Fruit fly (Drosophila melanogaster) whole organism, prepupa: ENCODE data around the gene GC.
A peak's percentile ranks its signal among the peaks of the same experiment; 100 is the strongest.

Source experiments
- CG10631 ChIP-seq: fragments of 200-800 bp; sonication (Bioruptor generic); optimal IDR thresholded peaks from 2 replicates; lab custom pipeline; 2016; ENCODE audit warnings: missing biosample characterization, missing genetic modification characterization
- CG10669 ChIP-seq: fragments of 200-800 bp; sonication (Bioruptor generic); optimal IDR thresholded peaks from 3 replicates; lab custom pipeline; 2018; ENCODE audit warnings: missing biosample characterization, mild to moderate bottlenecking, missing genetic modification characterization, moderate library complexity
- CG11294 ChIP-seq: fragments of 200-800 bp; sonication (Bioruptor generic); IDR thresholded peaks from 2 replicates; pipeline ENCODE4 v1.3.6; 2022; ENCODE audit warnings: missing biosample characterization, missing genetic modification characterization
- CG15336 ChIP-seq: fragments of 200-800 bp; sonication (Bioruptor generic); IDR thresholded peaks from 2 replicates; pipeline ENCODE4 v1.3.6; 2022; ENCODE audit warnings: missing biosample characterization, missing genetic modification characterization
- CG16779 ChIP-seq: fragments of 200-800 bp; sonication (Bioruptor generic); optimal IDR thresholded peaks from 3 replicates; lab custom pipeline; 2017; ENCODE audit warnings: missing biosample characterization, mild to moderate bottlenecking, missing genetic modification characterization
- CG3032 ChIP-seq: fragments of 200-800 bp; optimal IDR thresholded peaks from 2 replicates; lab custom pipeline; 2019; ENCODE audit warnings: missing biosample characterization, mild to moderate bottlenecking, missing genetic modification characterization, moderate library complexity
- CG31627 ChIP-seq: fragments of 200-800 bp; sonication (Bioruptor generic); optimal IDR thresholded peaks from 3 replicates; lab custom pipeline; 2016; ENCODE audit warnings: missing biosample characterization, missing genetic modification characterization
- CG34406 ChIP-seq: fragments of 200-800 bp; sonication (Bioruptor generic); optimal IDR thresholded peaks from 3 replicates; lab custom pipeline; 2016; ENCODE audit warnings: missing biosample characterization, missing genetic modification characterization
- CG6163 ChIP-seq: fragments of 200-800 bp; sonication (Bioruptor generic); IDR thresholded peaks from 3 replicates; pipeline ENCODE4 v1.3.6; 2022; ENCODE audit warnings: missing biosample characterization, missing genetic modification characterization
- CG6792 ChIP-seq: fragments of 200-800 bp; sonication (Bioruptor generic); optimal IDR thresholded peaks from 3 replicates; lab custom pipeline; 2016; ENCODE audit warnings: missing biosample characterization, missing genetic modification characterization
- CG6808 ChIP-seq: fragments of 200-800 bp; sonication (Bioruptor generic); optimal IDR thresholded peaks from 3 replicates; lab custom pipeline; 2017; ENCODE audit warnings: missing biosample characterization, missing genetic modification characterization, mild to moderate bottlenecking, moderate library complexity, missing genetic modification reagents
- CG6854 ChIP-seq: fragments of 200-800 bp; sonication (Bioruptor generic); optimal IDR thresholded peaks from 2 replicates; lab custom pipeline; 2017; ENCODE audit warnings: missing biosample characterization, mild to moderate bottlenecking, missing genetic modification characterization
- CG7368 ChIP-seq: fragments of 200-800 bp; sonication (Bioruptor generic); optimal IDR thresholded peaks from 3 replicates; lab custom pipeline; 2016; ENCODE audit warnings: missing biosample characterization, missing genetic modification characterization
- CG8119 ChIP-seq: fragments of 200-800 bp; sonication (Bioruptor generic); IDR thresholded peaks from 3 replicates; pipeline ENCODE4 v1.3.6; 2022; ENCODE audit warnings: missing biosample characterization, missing genetic modification characterization
- CG8632 ChIP-seq: fragments of 200-800 bp; sonication (Bioruptor generic); optimal IDR thresholded peaks from 3 replicates; lab custom pipeline; 2016; ENCODE audit warnings: missing biosample characterization, missing genetic modification characterization
- CG9139 ChIP-seq: fragments of 200-800 bp; sonication (Bioruptor generic); optimal IDR thresholded peaks from 3 replicates; lab custom pipeline; 2017; ENCODE audit warnings: missing biosample characterization, mild to moderate bottlenecking, missing genetic modification characterization
- Eip75B ChIP-seq: fragments of 200-800 bp; sonication (Bioruptor generic); optimal IDR thresholded peaks from 3 replicates; lab custom pipeline; 2016; ENCODE audit warnings: missing biosample characterization, missing genetic modification characterization
- Eip78C ChIP-seq: fragments of 200-800 bp; sonication (Bioruptor generic); peaks from one replicate; lab custom pipeline; 2016; ENCODE audit warnings: missing biosample characterization, missing genetic modification characterization
- Eip93F ChIP-seq: fragments of 200-800 bp; sonication (Bioruptor generic); optimal IDR thresholded peaks from 2 replicates; lab custom pipeline; 2016; ENCODE audit warnings: missing biosample characterization, mild to moderate bottlenecking, missing genetic modification characterization
- Ets21C ChIP-seq: fragments of 200-800 bp; sonication (Bioruptor generic); optimal IDR thresholded peaks from 3 replicates; lab custom pipeline; 2016; ENCODE audit warnings: missing biosample characterization, missing genetic modification characterization
- Ets96B ChIP-seq: fragments of 200-800 bp; optimal IDR thresholded peaks from 2 replicates; lab custom pipeline; 2019; ENCODE audit warnings: missing biosample characterization, mild to moderate bottlenecking, missing genetic modification characterization, moderate library complexity
- Gug ChIP-seq: fragments of 200-800 bp; sonication (Bioruptor generic); IDR thresholded peaks from 2 replicates; pipeline ENCODE4 v1.3.6; 2022; ENCODE audit warnings: missing biosample characterization, missing genetic modification characterization
- Hr38 ChIP-seq: sonication (Bioruptor generic); optimal IDR thresholded peaks from 2 replicates; lab custom pipeline; 2016; ENCODE audit warnings: missing biosample characterization, missing genetic modification characterization
- Hr39 ChIP-seq: fragments of 200-800 bp; sonication (Bioruptor generic); optimal IDR thresholded peaks from 2 replicates; lab custom pipeline; 2016; ENCODE audit warnings: missing biosample characterization, missing genetic modification characterization
- Met ChIP-seq: fragments of 200-800 bp; sonication (Bioruptor generic); optimal IDR thresholded peaks from 3 replicates; lab custom pipeline; 2016; ENCODE audit warnings: missing biosample characterization, missing genetic modification characterization
- Smox ChIP-seq: fragments of 200-800 bp; sonication (Bioruptor generic); optimal IDR thresholded peaks from 3 replicates; lab custom pipeline; 2016; ENCODE audit warnings: missing biosample characterization, missing genetic modification characterization
- Sox102F ChIP-seq: fragments of 200-800 bp; sonication (Bioruptor generic); optimal IDR thresholded peaks from 2 replicates; lab custom pipeline; 2016; ENCODE audit warnings: missing biosample characterization, mild to moderate bottlenecking, missing genetic modification characterization
- Sox14 ChIP-seq: fragments of 200-800 bp; sonication (Bioruptor generic); optimal IDR thresholded peaks from 3 replicates; lab custom pipeline; 2016; ENCODE audit warnings: missing biosample characterization, missing genetic modification characterization
- achi ChIP-seq: fragments of 200-800 bp; sonication (Bioruptor generic); optimal IDR thresholded peaks from 3 replicates; lab custom pipeline; 2016; ENCODE audit warnings: missing biosample characterization, missing genetic modification characterization
- cyc ChIP-seq: fragments of 200-800 bp; sonication (Bioruptor generic); optimal IDR thresholded peaks from 3 replicates; lab custom pipeline; 2016; ENCODE audit warnings: missing biosample characterization, missing genetic modification characterization
- dsx ChIP-seq: fragments of 200-800 bp; optimal IDR thresholded peaks from 3 replicates; lab custom pipeline; 2019; ENCODE audit warnings: missing biosample characterization, mild to moderate bottlenecking, missing genetic modification characterization, moderate library complexity; ENCODE audit not compliant: poor library complexity, severe bottlenecking
- eg ChIP-seq: fragments of 200-800 bp; sonication (Bioruptor generic); IDR thresholded peaks from 3 replicates; pipeline ENCODE4 v1.3.6; 2022; ENCODE audit warnings: missing biosample characterization, missing genetic modification characterization
- esn ChIP-seq: fragments of 200-800 bp; sonication (Bioruptor generic); optimal IDR thresholded peaks from 2 replicates; lab custom pipeline; 2016; ENCODE audit warnings: missing biosample characterization, mild to moderate bottlenecking, missing genetic modification characterization, moderate library complexity
- fd59A ChIP-seq: fragments of 200-800 bp; sonication (Bioruptor generic); optimal IDR thresholded peaks from 2 replicates; lab custom pipeline; 2017; ENCODE audit warnings: missing biosample characterization, mild to moderate bottlenecking, missing genetic modification characterization, missing genetic modification reagents
- fd85E ChIP-seq: fragments of 200-800 bp; sonication (Bioruptor generic); optimal IDR thresholded peaks from 3 replicates; lab custom pipeline; 2016; ENCODE audit warnings: missing biosample characterization, missing genetic modification characterization
- fkh ChIP-seq: fragments of 200-800 bp; sonication (Bioruptor generic); optimal IDR thresholded peaks from 3 replicates; lab custom pipeline; 2017; ENCODE audit warnings: missing biosample characterization, mild to moderate bottlenecking, missing genetic modification characterization, moderate library complexity
- lz ChIP-seq: fragments of 200-800 bp; sonication (Bioruptor generic); optimal IDR thresholded peaks from 3 replicates; lab custom pipeline; 2016; ENCODE audit warnings: missing biosample characterization, missing genetic modification characterization
- net ChIP-seq: fragments of 200-800 bp; sonication (Bioruptor generic); optimal IDR thresholded peaks from 3 replicates; lab custom pipeline; 2016; ENCODE audit warnings: missing biosample characterization, missing genetic modification characterization
- salr ChIP-seq, 2 experiments: fragments of 200-800 bp; sonication (Bioruptor generic); optimal IDR thresholded peaks; 3 replicates each; lab custom pipeline; 2016 to 2018; ENCODE audit warnings: missing biosample characterization in 2 of 2, missing genetic modification characterization in 2 of 2, mild to moderate bottlenecking in 1 of 2
- spab ChIP-seq: fragments of 200-800 bp; sonication (Bioruptor generic); optimal IDR thresholded peaks from 2 replicates; lab custom pipeline; 2017; ENCODE audit warnings: missing biosample characterization, mild to moderate bottlenecking, missing genetic modification characterization, missing genetic modification reagents
- ss ChIP-seq, 2 experiments: fragments of 200-800 bp; sonication (Bioruptor generic); optimal IDR thresholded peaks; 2 replicates in 1 of 2; 3 replicates in 1 of 2; lab custom pipeline; 2017 to 2018; ENCODE audit warnings: mild to moderate bottlenecking in 2 of 2, missing biosample characterization in 2 of 2, missing genetic modification characterization in 2 of 2, moderate library complexity in 1 of 2
- topi ChIP-seq: fragments of 200-800 bp; sonication (Bioruptor generic); optimal IDR thresholded peaks from 3 replicates; lab custom pipeline; 2016; ENCODE audit warnings: missing biosample characterization, missing genetic modification characterization
- vri ChIP-seq: fragments of 200-800 bp; sonication (Bioruptor generic); optimal IDR thresholded peaks from 3 replicates; lab custom pipeline; 2016; ENCODE audit warnings: missing biosample characterization, mild to moderate bottlenecking, missing genetic modification characterization

The GC gene

DNA sequence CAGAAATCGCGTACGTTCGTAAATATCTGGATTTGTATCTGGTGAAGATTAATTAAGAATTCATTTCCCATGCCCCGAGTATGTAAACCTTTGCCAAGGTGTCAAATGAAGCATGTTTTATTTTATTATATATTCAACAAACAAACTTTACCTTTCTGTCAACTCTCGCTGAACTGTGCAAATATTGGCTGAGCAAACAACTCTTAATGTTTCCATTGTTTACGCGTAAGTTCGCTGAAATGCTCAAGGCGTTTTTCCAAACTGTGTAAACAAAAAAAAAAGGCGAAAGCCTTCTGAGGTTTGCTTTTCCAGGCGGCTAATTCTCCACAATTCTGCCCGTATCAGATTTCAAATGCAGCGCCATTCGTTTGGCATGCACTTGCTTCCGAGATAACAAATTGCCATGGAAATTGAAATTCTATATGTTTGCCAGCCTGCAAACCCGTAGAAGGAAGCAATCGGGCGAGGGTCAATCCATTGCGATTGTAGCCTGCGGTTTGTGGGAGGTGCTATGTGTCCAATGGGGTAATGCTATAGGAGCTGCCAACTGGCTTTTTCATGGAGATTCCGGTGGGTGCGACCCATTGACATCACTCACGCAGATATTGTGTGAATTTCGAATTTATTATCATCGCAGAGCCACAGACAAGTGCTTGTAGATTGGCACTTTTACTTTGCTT is 37.3 kb downstream of the GC start (continued):
- TF ChIP-seq CG15336 (GFP tag; lab: Robert Waterston, UW) (0 out of 2 replicates have a peak, but pooled peaks have one; percentile 19), spab (peak; percentile 81), Eip78C (peak; percentile 94), CG11294 (GFP tag; lab: Robert Waterston, UW) (no peak), lz (GFP tag; lab: Kevin White, UChicago) (peak; percentile 74), topi (GFP tag; lab: Kevin White, UChicago) (peak; percentile 76), CG34406 (GFP tag; lab: Kevin White, UChicago) (peak; percentile 85), Met (peak; percentile 86), CG6792 (peak; percentile 84), vri (GFP tag; lab: Kevin White, UChicago) (peak; percentile 97)

- TF ChIP-seq CG8119 (no peak), Gug (no peak), ss (GFP tag; optimal IDR thresholded peaks at IDR 0.05; lab: Kevin White, UChicago) (no peak), CG9139 (GFP tag; lab: Kevin White, UChicago) (no peak), Hr38 (GFP tag; lab: Kevin White, UChicago) (no peak), CG7368 (GFP tag; lab: Kevin White, UChicago) (no peak), CG31627 (GFP tag; lab: Kevin White, UChicago) (no peak), net (GFP tag; lab: Kevin White, UChicago) (no peak), spab (no peak), CG34406 (GFP tag; lab: Kevin White, UChicago) (no peak), Met (no peak), Sox102F (GFP tag; lab: Kevin White, UChicago) (no peak), CG16779 (tag; lab: Kevin White, UChicago) (no peak)
- TF ChIP-seq, all 60 proteins: peak for 0
These were observed 38.9 kb downstream of the GC start for dm6 chr3L:1590194-1590593.

DNA sequence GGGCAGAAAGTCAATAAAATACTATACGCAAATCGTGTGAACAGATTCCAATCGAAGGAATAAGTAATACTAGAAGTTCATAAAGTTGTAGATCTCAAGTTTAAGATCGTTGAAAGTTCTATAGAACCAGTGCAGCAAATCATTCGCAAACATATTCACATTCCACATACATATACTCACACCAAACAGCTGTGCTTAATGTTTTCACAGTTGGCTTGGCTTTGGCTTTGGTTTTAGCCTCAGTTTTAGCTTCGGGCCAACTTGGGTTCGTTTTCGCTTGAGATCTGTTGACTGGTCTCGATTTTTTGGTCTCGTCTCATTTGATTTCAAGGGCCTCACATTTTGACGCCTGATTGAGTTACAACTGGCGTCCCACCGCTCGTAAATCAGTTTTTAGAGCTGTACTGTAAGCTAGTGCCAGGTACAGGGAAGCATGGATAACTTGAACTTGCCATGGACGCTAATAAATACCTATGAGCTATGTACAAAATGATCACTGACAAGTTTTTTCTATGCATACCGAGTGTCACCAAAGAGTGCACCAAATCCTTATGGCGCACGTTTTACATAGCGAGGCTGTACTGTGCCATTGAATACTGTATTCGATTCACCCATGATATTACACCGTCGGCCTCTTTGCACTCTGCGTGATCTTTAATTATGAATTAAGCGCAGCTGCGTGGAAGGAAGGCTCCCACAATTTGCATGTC is 41.8 kb downstream of the GC start:
- TF ChIP-seq fd85E, result no peak
- peak; percentile 81 for TF ChIP-seq Met
- TF ChIP-seq dsx (GFP tag; lab: Kevin White, UChicago), result peak; percentile 81
- peak; percentile 84 for TF ChIP-seq CG3032 (tag; lab: Kevin White, UChicago)
- TF ChIP-seq fd59A (GFP tag; lab: Kevin White, UChicago), result peak; percentile 81
- TF ChIP-seq lz (GFP tag; lab: Kevin White, UChicago), result peak; percentile 85
- peak; percentile 81 for TF ChIP-seq Ets21C (GFP tag; lab: Kevin White, UChicago)
- TF ChIP-seq CG31627 (GFP tag; lab: Kevin White, UChicago), result peak; percentile 91
- TF ChIP-seq CG6163 (GFP tag; lab: Robert Waterston, UW), result peak; percentile 93
- TF ChIP-seq CG8632 (GFP tag; lab: Kevin White, UChicago), result peak; percentile 85
- peak; percentile 63 for TF ChIP-seq CG16779 (tag; lab: Kevin White, UChicago)
- TF ChIP-seq fkh (GFP tag; lab: Kevin White, UChicago), result no peak
- peak; percentile 91 for TF ChIP-seq Hr39 (GFP tag; lab: Kevin White, UChicago)
- peak; percentile 85 for TF ChIP-seq CG7368 (GFP tag; lab: Kevin White, UChicago)
- TF ChIP-seq CG8119, result peak; percentile 55; the same call in 2 of the 3 replicates
- peak; percentile 82 for TF ChIP-seq Ets96B
- TF ChIP-seq esn (GFP tag; lab: Kevin White, UChicago), result peak; percentile 84
- TF ChIP-seq ss (GFP tag; optimal IDR thresholded peaks at IDR 0.05; lab: Kevin White, UChicago), result peak; percentile 69 to 89
- peak; percentile 76 for TF ChIP-seq Smox (GFP tag; lab: Kevin White, UChicago)
- peak; percentile 86 for TF ChIP-seq cyc (GFP tag; lab: Kevin White, UChicago)
- TF ChIP-seq CG6854 (GFP tag; lab: Kevin White, UChicago), result peak; percentile 18
- peak; percentile 82 for TF ChIP-seq Sox102F (GFP tag; lab: Kevin White, UChicago)
- peak; percentile 79 for TF ChIP-seq CG9139 (GFP tag; lab: Kevin White, UChicago)
- no peak for TF ChIP-seq Hr38 (GFP tag; lab: Kevin White, UChicago)
- no peak for TF ChIP-seq Eip93F (GFP tag; lab: Kevin White, UChicago)
- TF ChIP-seq Sox14, result peak; percentile 88
- TF ChIP-seq CG10631, result peak; percentile 82
- peak; percentile 83 for TF ChIP-seq CG6808
- TF ChIP-seq achi (GFP tag; lab: Kevin White, UChicago), result peak; percentile 76
- peak; percentile 86 for TF ChIP-seq Eip75B (GFP tag; lab: Kevin White, UChicago)
- TF ChIP-seq CG6792, result peak; percentile 83
- TF ChIP-seq eg (GFP tag; lab: Robert Waterston, UW), result peak; percentile 76
- peak; percentile 85 for TF ChIP-seq CG10669 (GFP tag; lab: Kevin White, UChicago)
- TF ChIP-seq salr (GFP tag; optimal IDR thresholded peaks at IDR 0.05; lab: Kevin White, UChicago), result peak; percentile 41 to 84
- peak; percentile 40; the same call in 1 of the 2 replicates for TF ChIP-seq Gug
